Worm (Caenorhabditis elegans) whole organism, young adult: ENCODE results near the gene F12E12.1.

ENCODE experiments used
- T26A5.8 ChIP-seq: sonication (generic microtip); optimal IDR thresholded peaks from 2 replicates; lab custom pipeline; 2016; ENCODE audit warnings: missing genetic modification characterization, missing compliant biosample characterization
- attf-3 ChIP-seq: fragments of 200-800 bp; sonication (Bioruptor generic); conservative IDR thresholded peaks from 2 replicates; pipeline ENCODE4 v1.3.6; 2022; ENCODE audit warnings: missing genetic modification reagents, missing genetic modification characterization, missing compliant biosample characterization
- lag-1 ChIP-seq: fragments of 200-800 bp; sonication (Bioruptor generic); IDR thresholded peaks from 2 replicates; pipeline ENCODE4 v1.3.6; 2022; ENCODE audit warnings: missing genetic modification reagents, missing genetic modification characterization, missing compliant biosample characterization
- ztf-22 ChIP-seq: fragments of 200-800 bp; sonication (Bioruptor generic); optimal IDR thresholded peaks from 2 replicates; lab custom pipeline; 2018; ENCODE audit warnings: mild to moderate bottlenecking, missing genetic modification characterization, moderate library complexity, missing compliant biosample characterization

- TF ChIP-seq T26A5.8 (tag; lab: Kevin White, UChicago), result no peak
- TF ChIP-seq attf-3 (GFP tag; lab: Robert Waterston, UW), result no peak
- TF ChIP-seq lag-1 (GFP tag; lab: Robert Waterston, UW), result no peak
- no peak for TF ChIP-seq ztf-22 (GFP tag; lab: Kevin White, UChicago)
Measured at ce11 chrII:3721016-3721415, 20.7 kb upstream of the F12E12.1 start, which contains the start of gene C46E10.3.
